Worm (Caenorhabditis elegans) whole organism, L2 larva: ENCODE results near the gene T13H5.1.

ENCODE experiments used
- F13H6.1 ChIP-seq: sonication (generic microtip); optimal IDR thresholded peaks from 2 replicates; lab custom pipeline; 2016; ENCODE audit warnings: missing genetic modification characterization, missing compliant biosample characterization
- alr-1 ChIP-seq: fragments of 150-350 bp; optimal IDR thresholded peaks from 2 replicates; lab custom pipeline; 2014; ENCODE audit warnings: missing biosample characterization, missing genetic modification characterization
- elt-3 ChIP-seq: sonication (generic microtip); optimal IDR thresholded peaks from 2 replicates; lab custom pipeline; 2017; ENCODE audit warnings: missing biosample characterization, missing genetic modification characterization
- lin-11 ChIP-seq: fragments of 150-350 bp; sonication (generic microtip); optimal IDR thresholded peaks from 2 replicates; lab custom pipeline; 2014; ENCODE audit warnings: missing biosample characterization, missing genetic modification characterization, inconsistent platforms, mixed read lengths
- nhr-10 ChIP-seq: sonication (generic microtip); optimal IDR thresholded peaks from 2 replicates; lab custom pipeline; 2017; ENCODE audit warnings: missing biosample characterization, missing genetic modification characterization
- nhr-12 ChIP-seq: fragments of 150-350 bp; optimal IDR thresholded peaks from 2 replicates; lab custom pipeline; 2014; ENCODE audit warnings: missing biosample characterization, missing genetic modification characterization
- nhr-21 ChIP-seq: fragments of 150-350 bp; optimal IDR thresholded peaks from 2 replicates; lab custom pipeline; 2014; ENCODE audit warnings: missing biosample characterization, missing genetic modification characterization
- nhr-77 ChIP-seq: fragments of 150-350 bp; optimal IDR thresholded peaks from 2 replicates; lab custom pipeline; 2014; ENCODE audit warnings: missing biosample characterization, missing genetic modification characterization
- unc-55 ChIP-seq: fragments of 150-350 bp; sonication (generic microtip); optimal IDR thresholded peaks from 3 replicates; lab custom pipeline; 2014; ENCODE audit warnings: missing biosample characterization, missing genetic modification reagents, missing genetic modification characterization

- TF ChIP-seq elt-3 (tag; lab: Kevin White, UChicago) (no peak), unc-55 (no peak), nhr-12 (tag; lab: Kevin White, UChicago) (no peak), alr-1 (tag; lab: Kevin White, UChicago) (no peak), F13H6.1 (tag; lab: Kevin White, UChicago) (no peak), nhr-77 (no peak), lin-11 (tag; lab: Kevin White, UChicago) (no peak), nhr-10 (no peak), nhr-21 (tag; lab: Kevin White, UChicago) (no peak)
These were observed 47.3 kb upstream of the T13H5.1 start, which contains the start of gene glb-27 for ce11 chrII:8556166-8556565.
